Worm (Caenorhabditis elegans) whole organism, L4 larva: ENCODE measurements around the gene srd-58.

ENCODE experiments used
- D1046.2 ChIP-seq: fragments of 200-800 bp; sonication (Bioruptor generic); IDR thresholded peaks from 2 replicates; pipeline ENCODE4 v1.3.6; 2022; ENCODE audit warnings: missing genetic modification characterization, missing compliant biosample characterization
- ceh-62 ChIP-seq: sonication (generic microtip); optimal IDR thresholded peaks from 2 replicates; lab custom pipeline; 2017; ENCODE audit warnings: missing biosample characterization, missing genetic modification characterization
- ces-1 ChIP-seq: fragments of 150-350 bp; sonication (generic microtip); optimal IDR thresholded peaks from 4 replicates; lab custom pipeline; 2014; ENCODE audit warnings: missing biosample characterization, missing genetic modification reagents, missing genetic modification characterization
- dpl-1 ChIP-seq: fragments of 150-350 bp; optimal IDR thresholded peaks from 2 replicates; lab custom pipeline; 2014; ENCODE audit warnings: missing biosample characterization, missing genetic modification reagents, missing genetic modification characterization
- egl-27 ChIP-seq: sonication (generic microtip); optimal IDR thresholded peaks from 3 replicates; lab custom pipeline; 2017; ENCODE audit warnings: missing biosample characterization, missing genetic modification reagents, missing genetic modification characterization
- lin-13 ChIP-seq: fragments of 150-350 bp; optimal IDR thresholded peaks from 2 replicates; lab custom pipeline; 2014; ENCODE audit warnings: missing biosample characterization, missing genetic modification reagents, missing genetic modification characterization
- lin-15B ChIP-seq: fragments of 150-350 bp; sonication (generic microtip); optimal IDR thresholded peaks from 3 replicates; lab custom pipeline; 2014; ENCODE audit warnings: missing biosample characterization, missing genetic modification characterization
- nhr-28 ChIP-seq: fragments of 150-350 bp; optimal IDR thresholded peaks from 2 replicates; lab custom pipeline; 2014; ENCODE audit warnings: missing biosample characterization, missing genetic modification characterization
- pha-4 ChIP-seq, 2 experiments: fragments of 150-350 bp in 1 of 2; fragments of 200-800 bp in 1 of 2; sonication (Bioruptor generic) in 1 of 2; IDR thresholded peaks in 1 of 2; optimal IDR thresholded peaks in 1 of 2; 2 replicates each; pipeline versions ENCODE4 v1.3.6 to Lab custom; 2014 to 2022; ENCODE audit warnings: missing genetic modification characterization in 2 of 2, missing genetic modification reagents in 2 of 2, missing biosample characterization in 1 of 2, missing compliant biosample characterization in 1 of 2
- set-16 ChIP-seq: fragments of 200-800 bp; sonication (Bioruptor generic); IDR thresholded peaks from 2 replicates; pipeline ENCODE4 v1.3.6; 2022; ENCODE audit warnings: missing genetic modification reagents, missing genetic modification characterization, missing compliant biosample characterization
- snpc-4 ChIP-seq: fragments of 150-350 bp; optimal IDR thresholded peaks from 2 replicates; lab custom pipeline; 2014; ENCODE audit warnings: missing biosample characterization, missing genetic modification characterization
- spr-1 ChIP-seq: sonication (generic microtip); optimal IDR thresholded peaks from 2 replicates; lab custom pipeline; 2016; ENCODE audit warnings: mild to moderate bottlenecking, missing genetic modification characterization, missing compliant biosample characterization
- unc-62 ChIP-seq, 3 experiments: fragments of 150-350 bp in 1 of 3; sonication (generic microtip); optimal IDR thresholded peaks in 2 of 3; peaks in 1 of 3; 1 replicate in 1 of 3; 2 replicates in 2 of 3; lab custom pipeline; 2014 to 2017; ENCODE audit warnings: missing biosample characterization in 3 of 3, missing genetic modification characterization in 3 of 3, missing genetic modification reagents in 3 of 3, missing genotype in 1 of 3

ce11 chrII:7210187-7210586 is 5.3 kb upstream of the srd-58 start, which contains the start of gene E04F6.15:
- TF ChIP-seq D1046.2 (GFP tag; lab: Robert Waterston, UW) (no peak), set-16 (no peak), ceh-62 (tag; lab: Kevin White, UChicago) (no peak), dpl-1 (GFP tag; lab: Kevin White, UChicago) (no peak), pha-4 (GFP tag; IDR thresholded peaks at IDR 0.05; lab: Robert Waterston, UW) (no peak), pha-4 (tag; optimal IDR thresholded peaks at IDR 0.05; lab: Kevin White, UChicago) (no peak), spr-1 (tag; lab: Kevin White, UChicago) (no peak), lin-13 (GFP tag; lab: Kevin White, UChicago) (no peak), snpc-4 (no peak), lin-15B (tag; lab: Kevin White, UChicago) (no peak), ces-1 (GFP tag; lab: Kevin White, UChicago) (no peak), nhr-28 (tag; lab: Kevin White, UChicago) (no peak), unc-62 (GFP tag; optimal IDR thresholded peaks at IDR 0.05 in 1 of 2; lab: Kevin White, UChicago) (no peak), unc-62 (tag; optimal IDR thresholded peaks at IDR 0.05; lab: Kevin White, UChicago) (no peak), egl-27 (tag; lab: Kevin White, UChicago) (no peak)
